Fruit fly (Drosophila melanogaster) S2 (cell line): Measurements from ENCODE around the gene Kap3.

Experiments used
- CG8478 ChIP-seq: fragments of >200 bp; optimal IDR thresholded peaks from 2 replicates; lab custom pipeline; 2018
- CTCF ChIP-seq, 2 experiments: fragments of >200 bp; optimal IDR thresholded peaks; 2 replicates each; lab custom pipeline; 2018

The Kap3 gene

dm6 chrX:11359081-11359481, 19.2 kb upstream of the Kap3 start, which contains the start of gene Pa1:
Pa1 (plus strand) TSS chrX:11359236.
- no peak for TF ChIP-seq CG8478
- TF ChIP-seq CTCF (optimal IDR thresholded peaks at IDR 0.05; lab: Kevin White, UChicago): no peak

dm6 chrX:11356648-11357047, 16.8 kb upstream of the Kap3 start:
- TF ChIP-seq CTCF (optimal IDR thresholded peaks at IDR 0.05; lab: Kevin White, UChicago) (no peak), CG8478 (no peak)

- TF ChIP-seq CTCF (optimal IDR thresholded peaks at IDR 0.05; lab: Kevin White, UChicago) (no peak), CG8478 (no peak)
These were observed 15.9 kb upstream of the Kap3 start, which contains the start of gene dsh for dm6 chrX:11355708-11356174. dsh (plus strand) TSS chrX:11355881.

dm6 chrX:11351351-11351750, 11.5 kb upstream of the Kap3 start:
- TF ChIP-seq CG8478 (no peak), CTCF (optimal IDR thresholded peaks at IDR 0.05; lab: Kevin White, UChicago) (no peak)

- TF ChIP-seq CTCF (optimal IDR thresholded peaks at IDR 0.05; lab: Kevin White, UChicago) (no peak), CG8478 (no peak)
These were observed 10.8 kb upstream of the Kap3 start, which contains the start of gene CG1737 for dm6 chrX:11350505-11351327. CG1737 (plus strand) TSS chrX:11350608.

dm6 chrX:11349780-11350179, 9.9 kb upstream of the Kap3 start, which contains the start of gene NdufV3:
NdufV3 (plus strand) TSS chrX:11349998.
- no peak for TF ChIP-seq CTCF (optimal IDR thresholded peaks at IDR 0.05; lab: Kevin White, UChicago)
- no peak for TF ChIP-seq CG8478

- TF ChIP-seq CG8478: no peak
- no peak for TF ChIP-seq CTCF (optimal IDR thresholded peaks at IDR 0.05; lab: Kevin White, UChicago)
These were observed 8.9 kb upstream of the Kap3 start, which contains the start of gene CG1738 for dm6 chrX:11348829-11349228. CG1738 (plus strand) TSS chrX:11349049.

dm6 chrX:11347809-11348208, 7.9 kb upstream of the Kap3 start, which contains the start of the genes GCS1 and CG11756:
GCS1 (minus strand) TSS chrX:11348001.
CG11756 (plus strand) TSS chrX:11348120.
- TF ChIP-seq CG8478 (no peak), CTCF (optimal IDR thresholded peaks at IDR 0.05; lab: Kevin White, UChicago) (peak in 1 of 2 experiments; percentile 26)

- no peak for TF ChIP-seq CG8478
- no peak for TF ChIP-seq CTCF (optimal IDR thresholded peaks at IDR 0.05; lab: Kevin White, UChicago)
These were observed 2.9 kb upstream of the Kap3 start for dm6 chrX:11342771-11343170.

- TF ChIP-seq CTCF (optimal IDR thresholded peaks at IDR 0.05; lab: Kevin White, UChicago) (no peak), CG8478 (no peak)
These were observed 2.3 kb upstream of the Kap3 start for dm6 chrX:11342168-11342567.

- TF ChIP-seq CTCF (optimal IDR thresholded peaks at IDR 0.05; lab: Kevin White, UChicago) (no peak), CG8478 (no peak)
These were observed 937 bp upstream of the Kap3 start for dm6 chrX:11340719-11341322.

dm6 chrX:11338973-11339867, 664 bp downstream of the Kap3 start:
- peak in 1 of 2 experiments; percentile 34 for TF ChIP-seq CTCF (optimal IDR thresholded peaks at IDR 0.05; lab: Kevin White, UChicago)
- TF ChIP-seq CG8478: no peak

dm6 chrX:11338047-11338747, 1.7 kb downstream of the Kap3 start:
- TF ChIP-seq CTCF (optimal IDR thresholded peaks at IDR 0.05; lab: Kevin White, UChicago) (no peak), CG8478 (no peak)

- TF ChIP-seq CTCF (optimal IDR thresholded peaks at IDR 0.05; lab: Kevin White, UChicago) (no peak), CG8478 (no peak)
These were observed 13.6 kb downstream of the Kap3 start for dm6 chrX:11326213-11326731.
